Worm (Caenorhabditis elegans) whole organism, L2 larva: ENCODE measurements around the gene Y51A2B.5.

Experiments used
- R02D3.7 ChIP-seq: fragments of 150-350 bp; optimal IDR thresholded peaks from 2 replicates; lab custom pipeline; 2014; ENCODE audit warnings: missing biosample characterization, missing genetic modification characterization
- aly-2 ChIP-seq: fragments of 150-350 bp; optimal IDR thresholded peaks from 2 replicates; lab custom pipeline; 2014; ENCODE audit warnings: missing biosample characterization, missing genetic modification characterization
- blmp-1 ChIP-seq: sonication (generic microtip); optimal IDR thresholded peaks from 2 replicates; lab custom pipeline; 2017; ENCODE audit warnings: missing genetic modification characterization, mild to moderate bottlenecking, missing compliant biosample characterization, antibody characterized with exemption, moderate library complexity; ENCODE audit not compliant: insufficient read depth
- ceh-16 ChIP-seq: fragments of 150-350 bp; optimal IDR thresholded peaks from 2 replicates; lab custom pipeline; 2014; ENCODE audit warnings: missing biosample characterization, missing genetic modification characterization
- elt-3 ChIP-seq: sonication (generic microtip); optimal IDR thresholded peaks from 2 replicates; lab custom pipeline; 2017; ENCODE audit warnings: missing biosample characterization, missing genetic modification characterization
- gmeb-1 ChIP-seq: fragments of 150-350 bp; optimal IDR thresholded peaks from 2 replicates; lab custom pipeline; 2014; ENCODE audit warnings: missing biosample characterization, missing genetic modification characterization
- lsy-2 ChIP-seq, 2 experiments: fragments of 150-350 bp in 1 of 2; sonication (generic microtip) in 1 of 2; optimal IDR thresholded peaks; 2 replicates each; lab custom pipeline; 2014 to 2017; ENCODE audit warnings: missing biosample characterization in 2 of 2, missing genetic modification characterization in 2 of 2
- nhr-10 ChIP-seq: sonication (generic microtip); optimal IDR thresholded peaks from 2 replicates; lab custom pipeline; 2017; ENCODE audit warnings: missing biosample characterization, missing genetic modification characterization
- nhr-12 ChIP-seq: fragments of 150-350 bp; optimal IDR thresholded peaks from 2 replicates; lab custom pipeline; 2014; ENCODE audit warnings: missing biosample characterization, missing genetic modification characterization
- nhr-23 ChIP-seq: fragments of 150-350 bp; optimal IDR thresholded peaks from 2 replicates; lab custom pipeline; 2014; ENCODE audit warnings: missing biosample characterization, missing genetic modification reagents, missing genetic modification characterization
- nhr-237 ChIP-seq: fragments of 150-350 bp; optimal IDR thresholded peaks from 2 replicates; lab custom pipeline; 2014; ENCODE audit warnings: missing biosample characterization, missing genetic modification characterization
- unc-39 ChIP-seq: fragments of 150-350 bp; optimal IDR thresholded peaks from 2 replicates; lab custom pipeline; 2014; ENCODE audit warnings: missing biosample characterization, missing genetic modification characterization
- zag-1 ChIP-seq: fragments of 150-350 bp; optimal IDR thresholded peaks from 2 replicates; lab custom pipeline; 2014; ENCODE audit warnings: missing biosample characterization, missing genetic modification characterization

ce11 chrV:18339807-18340206 is 49.3 kb upstream of the Y51A2B.5 start, which contains the start of gene C08E8.10:
- TF ChIP-seq ceh-16 (tag; lab: Kevin White, UChicago) (no peak), R02D3.7 (tag; lab: Kevin White, UChicago) (no peak), nhr-10 (tag; lab: Kevin White, UChicago) (no peak), nhr-23 (no peak), nhr-237 (no peak), gmeb-1 (no peak), zag-1 (tag; lab: Kevin White, UChicago) (no peak), lsy-2 (tag; optimal IDR thresholded peaks at IDR 0.05; lab: Kevin White, UChicago) (no peak), elt-3 (no peak), blmp-1 (tag; lab: Kevin White, UChicago) (no peak), nhr-12 (tag; lab: Kevin White, UChicago) (no peak), aly-2 (tag; lab: Kevin White, UChicago) (no peak), unc-39 (tag; lab: Kevin White, UChicago) (no peak)
